Fruit fly (Drosophila melanogaster) ovary, adult (tissue): ENCODE measurements around the gene CG12795.
A peak's percentile ranks its signal among the peaks of the same experiment; 100 is the strongest.

Source experiments
- CG17801 ChIP-seq: fragments of 200-800 bp; optimal IDR thresholded peaks from 2 replicates; lab custom pipeline; 2019; ENCODE audit warnings: missing biosample characterization, mild to moderate bottlenecking, missing genetic modification characterization, moderate library complexity; ENCODE audit not compliant: partially characterized antibody

Gene CG12795

DNA sequence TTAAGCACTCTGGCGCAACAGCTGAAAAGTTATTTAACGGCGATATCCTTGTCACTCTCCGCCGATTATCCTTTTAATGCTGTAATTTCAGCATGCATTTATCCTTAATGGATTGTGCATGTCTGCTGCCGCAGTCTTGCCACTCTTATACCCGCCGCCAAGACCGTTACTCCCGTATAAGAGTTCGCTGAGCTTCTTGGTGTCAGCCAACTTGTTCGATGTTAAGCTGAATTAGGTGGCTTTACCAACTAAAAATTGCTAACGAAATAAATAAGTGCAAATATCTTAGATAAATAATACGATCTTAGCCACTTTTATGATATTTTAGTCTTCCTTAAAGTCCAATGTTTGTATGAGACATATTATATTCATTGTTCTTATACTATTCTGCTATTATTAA, 11.1 kb upstream of the CG12795 start:
- TF ChIP-seq CG17801 (GFP tag; lab: Kevin White, UChicago): no peak

DNA sequence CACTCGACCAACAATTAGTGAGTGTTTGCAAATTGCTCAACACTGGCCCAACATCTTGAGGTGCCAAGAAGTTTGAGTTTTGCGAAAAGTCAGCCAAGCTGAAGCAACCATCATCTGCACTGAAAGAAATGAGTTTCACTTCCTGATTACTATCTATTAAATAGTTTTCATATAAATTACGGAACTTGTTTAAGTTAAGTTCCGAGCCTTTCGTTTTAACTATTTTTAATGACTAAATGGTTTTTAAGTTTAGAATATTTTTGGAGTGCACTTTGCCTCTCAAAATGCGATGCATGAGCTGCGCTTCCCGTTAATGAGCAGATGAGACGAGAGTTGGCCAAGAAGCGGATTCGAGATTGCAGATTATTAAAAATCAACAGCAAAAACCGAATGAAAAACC, 10.6 kb upstream of the CG12795 start:
- no peak for TF ChIP-seq CG17801 (GFP tag; lab: Kevin White, UChicago)

DNA sequence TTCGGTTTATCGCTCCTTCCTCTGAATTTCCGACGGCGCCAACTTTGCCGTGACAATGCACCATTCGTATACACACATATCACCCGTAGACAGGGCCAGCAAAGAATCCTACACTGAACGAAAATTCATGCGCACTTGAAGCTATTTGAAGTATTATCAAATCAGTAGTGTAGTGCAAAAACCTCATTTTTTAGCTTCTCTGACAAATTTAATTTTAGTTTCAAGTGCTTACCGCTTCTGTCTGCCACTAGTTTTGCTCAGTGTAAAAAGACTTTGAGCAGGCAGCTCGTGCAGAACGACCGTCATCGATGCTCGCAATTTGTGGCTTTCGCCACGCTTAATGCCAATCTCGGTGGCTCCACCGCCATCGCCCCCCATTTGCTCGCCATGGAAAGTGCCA, 7.5 kb upstream of the CG12795 start:
- TF ChIP-seq CG17801 (GFP tag; lab: Kevin White, UChicago): no peak

DNA sequence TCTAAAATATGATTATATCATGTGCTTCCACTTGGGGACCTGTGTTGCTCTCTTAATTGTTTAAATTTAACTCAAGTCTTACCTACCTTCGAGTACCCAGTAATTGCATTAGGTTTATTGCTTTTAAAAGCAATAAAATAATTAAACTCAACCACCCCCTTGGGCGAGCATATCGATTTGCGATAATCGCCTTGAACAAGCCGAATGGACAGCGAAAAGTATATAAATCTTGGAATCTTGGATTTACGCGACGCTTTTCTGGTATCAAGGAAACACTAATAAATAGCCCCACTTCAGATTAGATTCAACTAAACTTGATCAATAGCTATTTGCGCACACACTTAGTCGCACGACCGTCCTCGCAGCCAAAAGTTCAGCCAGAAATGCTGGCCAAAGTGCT, 6.6 kb upstream of the CG12795 start, which contains the start of gene CG2772:
Gene CG2772 (plus strand): TSS at position 338 of the 400 bp plus-strand sequence.
- no peak for TF ChIP-seq CG17801 (GFP tag; lab: Kevin White, UChicago)

DNA sequence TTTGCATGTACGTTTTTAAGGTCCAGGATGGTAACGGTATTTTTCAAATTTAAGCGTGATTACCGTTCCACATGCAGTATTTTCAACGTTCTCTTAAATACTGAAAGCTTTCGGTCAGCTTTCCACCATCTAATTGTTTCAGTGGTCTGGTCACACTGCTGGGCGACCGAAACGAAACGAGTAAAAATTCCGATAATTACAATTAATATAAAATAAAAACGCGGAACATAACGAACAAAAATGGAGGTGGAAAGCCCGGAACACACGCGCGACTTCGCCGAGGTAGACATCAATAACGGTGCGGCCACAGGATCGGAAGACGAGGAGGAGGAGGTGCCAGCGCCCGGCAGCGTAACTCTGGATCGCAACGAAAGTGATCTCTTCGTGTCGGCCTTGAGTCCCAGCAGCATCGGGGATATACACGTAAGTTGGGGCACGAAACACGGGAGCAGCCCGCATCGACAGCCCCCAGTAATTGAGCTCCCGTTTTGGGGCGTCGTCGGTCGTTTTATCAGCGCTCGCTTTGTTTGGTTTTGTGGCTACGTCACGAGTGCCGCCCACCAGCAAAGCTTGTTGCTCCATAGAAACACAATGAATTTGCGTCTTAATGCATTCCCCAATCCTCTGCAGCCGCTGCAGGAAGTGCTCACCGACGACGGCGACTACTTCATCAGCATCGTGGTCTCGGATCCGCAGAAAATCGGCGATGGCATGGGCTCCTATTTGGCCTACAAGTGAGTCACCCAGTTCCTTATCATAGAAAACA, 2.5 kb upstream of the CG12795 start, which contains the start of gene Snx1:
Gene Snx1 (plus strand): TSS at position 129 of the 766 bp plus-strand sequence.
- TF ChIP-seq CG17801 (GFP tag; lab: Kevin White, UChicago): peak; percentile 52

DNA sequence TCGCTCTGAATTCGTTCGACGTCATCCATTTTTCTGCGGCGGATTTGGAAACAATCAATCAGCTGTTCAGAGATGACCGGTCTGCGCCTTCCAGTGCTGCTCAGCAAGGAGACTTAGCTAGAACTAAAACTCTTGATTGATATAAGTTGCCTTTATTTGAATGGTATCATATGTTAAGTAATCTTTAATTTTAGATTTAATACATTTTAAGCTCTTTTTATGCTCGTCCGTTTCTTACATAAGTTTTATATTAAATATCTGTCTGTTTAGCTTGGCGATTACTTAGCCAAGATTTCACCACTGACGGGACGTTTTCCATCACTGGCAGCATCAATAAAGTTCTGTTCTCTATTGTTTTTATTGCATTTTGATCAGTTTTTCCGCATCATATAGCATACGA, 4.7 kb downstream of the CG12795 start, which contains the start of the genes Cog3 and Sec5:
Gene Cog3 (minus strand): TSS at position 58 of the 400 bp plus-strand sequence.
Gene Sec5 (plus strand): TSS at position 296 of the 400 bp plus-strand sequence.
- peak; percentile 55 for TF ChIP-seq CG17801 (GFP tag; lab: Kevin White, UChicago)

DNA sequence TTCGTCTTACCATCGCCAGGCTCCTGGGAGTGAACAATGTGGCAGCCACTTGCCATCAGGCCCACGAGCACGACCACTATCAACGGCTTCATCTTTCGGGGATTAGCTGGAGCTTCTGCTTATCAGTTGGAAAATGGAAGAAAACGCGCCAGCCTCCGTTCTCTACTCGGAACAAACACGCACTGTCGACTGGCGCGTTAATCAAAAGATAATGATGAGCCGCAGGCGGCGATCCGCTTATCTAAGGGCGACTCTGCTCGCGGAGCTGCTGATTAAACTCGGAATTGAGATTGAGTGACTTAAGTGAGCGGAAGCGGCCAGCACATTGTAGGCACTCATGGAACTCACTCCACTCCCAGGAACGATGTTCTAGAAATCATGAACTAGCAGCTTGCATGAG, 9.5 kb downstream of the CG12795 start, which contains the start of gene CG3246:
Gene CG3246 (minus strand): TSS at position 193 of the 400 bp plus-strand sequence.
- TF ChIP-seq CG17801 (GFP tag; lab: Kevin White, UChicago): no peak

DNA sequence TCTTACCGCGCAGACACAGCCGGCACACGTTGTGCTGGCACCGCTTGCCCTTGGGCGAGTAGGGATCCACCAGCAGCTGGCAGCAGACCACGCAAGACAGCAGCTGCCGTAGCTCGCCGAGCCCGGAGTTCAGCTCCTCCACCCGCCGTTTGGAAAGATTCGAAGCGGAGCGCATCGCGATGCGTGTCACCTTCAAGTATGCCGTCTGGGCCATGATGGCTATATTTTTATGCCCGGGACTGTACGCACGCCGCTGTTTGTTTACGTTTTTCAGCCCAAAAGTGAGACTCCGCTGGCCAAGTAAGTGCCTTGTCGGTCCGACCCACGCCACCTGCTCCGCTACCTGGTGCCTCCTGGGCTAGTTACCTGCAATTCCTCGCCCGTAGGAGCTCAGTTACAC, 13.2 kb downstream of the CG12795 start:
- no peak for TF ChIP-seq CG17801 (GFP tag; lab: Kevin White, UChicago)

DNA sequence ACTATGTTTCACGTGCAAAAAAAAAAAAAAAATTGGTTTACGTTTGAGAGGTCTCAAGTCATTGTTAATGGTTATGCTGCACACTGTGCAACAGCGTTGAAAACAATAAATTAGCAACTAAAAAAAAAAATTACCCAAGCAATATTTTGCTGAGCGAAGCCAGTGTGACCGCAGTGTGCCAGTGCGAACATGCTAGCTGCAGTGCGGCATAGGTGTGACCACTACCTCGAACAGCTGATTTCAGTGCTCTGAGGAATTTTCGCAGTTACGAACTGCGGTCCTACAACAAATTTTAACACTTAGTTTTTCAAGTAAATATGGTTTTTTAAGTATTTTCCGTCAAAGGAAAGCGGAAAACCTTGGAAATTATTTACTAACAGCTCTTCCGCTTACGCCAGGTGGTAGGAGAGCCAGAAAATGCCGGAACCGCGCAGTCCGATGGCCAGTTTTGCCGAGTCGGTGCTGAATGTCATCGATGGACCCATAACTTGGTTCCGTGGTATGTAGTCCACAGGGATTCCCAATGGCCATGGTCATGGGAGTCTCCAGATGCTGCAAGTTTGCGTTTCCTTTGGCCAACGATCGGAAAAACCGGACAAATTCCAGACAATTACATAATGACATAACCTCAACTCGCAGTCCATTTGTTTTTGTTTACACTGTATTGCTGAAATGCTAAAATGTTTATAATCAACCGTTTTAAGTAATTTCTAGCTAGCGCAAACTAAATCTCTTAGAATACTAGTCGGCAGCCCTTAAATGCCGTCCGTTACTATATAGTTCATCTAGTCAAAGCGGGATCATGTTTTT, 13.9 kb downstream of the CG12795 start, which contains the start of the genes msl-2 and ND-PDSW:
Gene msl-2 (minus strand): TSS at position 195 of the 810 bp plus-strand sequence.
Gene ND-PDSW (plus strand): TSS at position 240 of the 810 bp plus-strand sequence.
- TF ChIP-seq CG17801 (GFP tag; lab: Kevin White, UChicago): no peak

DNA sequence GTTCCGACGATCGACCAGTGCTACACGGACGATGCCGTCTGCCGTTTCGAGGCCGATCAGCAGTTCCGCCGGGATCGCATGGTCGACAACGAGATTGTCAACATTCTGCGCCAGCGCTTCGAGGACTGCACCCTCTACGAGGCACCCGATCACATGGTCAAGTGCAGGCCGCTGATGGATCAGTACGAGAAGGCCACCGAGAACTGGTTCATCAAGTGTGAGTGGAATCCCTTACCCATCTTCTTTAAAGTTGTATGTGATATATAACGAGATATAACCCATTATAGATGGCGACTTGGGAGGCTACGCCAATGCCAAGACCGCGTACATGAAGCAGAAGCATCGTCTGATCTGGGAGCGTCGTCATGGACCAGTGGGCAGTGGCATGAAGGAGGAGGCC, 14.6 kb downstream of the CG12795 start:
- TF ChIP-seq CG17801 (GFP tag; lab: Kevin White, UChicago): no peak

DNA sequence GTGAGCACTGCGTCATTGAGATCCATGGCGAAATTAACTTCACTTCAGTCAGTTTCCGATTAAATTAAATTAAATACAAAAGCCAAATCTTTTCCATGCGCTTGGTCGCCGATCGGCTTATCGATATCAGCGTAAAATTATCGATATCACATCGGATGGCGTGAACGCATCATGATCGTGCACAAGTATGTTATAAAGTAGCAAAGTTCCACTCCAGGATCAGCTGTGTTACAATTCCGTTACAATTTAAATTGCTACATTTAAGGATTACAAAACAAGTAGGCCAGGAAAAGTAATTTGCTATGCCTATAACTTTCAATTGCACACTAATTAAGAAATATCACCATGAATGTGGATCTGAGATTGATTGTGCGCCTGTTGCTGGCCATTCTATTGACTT, 17.6 kb downstream of the CG12795 start, which contains the start of the genes Pif1 and CG31776:
Gene Pif1 (minus strand): TSS at position 136 of the 400 bp plus-strand sequence.
Gene CG31776 (plus strand): TSS at position 314 of the 400 bp plus-strand sequence.
- TF ChIP-seq CG17801 (GFP tag; lab: Kevin White, UChicago): no peak

DNA sequence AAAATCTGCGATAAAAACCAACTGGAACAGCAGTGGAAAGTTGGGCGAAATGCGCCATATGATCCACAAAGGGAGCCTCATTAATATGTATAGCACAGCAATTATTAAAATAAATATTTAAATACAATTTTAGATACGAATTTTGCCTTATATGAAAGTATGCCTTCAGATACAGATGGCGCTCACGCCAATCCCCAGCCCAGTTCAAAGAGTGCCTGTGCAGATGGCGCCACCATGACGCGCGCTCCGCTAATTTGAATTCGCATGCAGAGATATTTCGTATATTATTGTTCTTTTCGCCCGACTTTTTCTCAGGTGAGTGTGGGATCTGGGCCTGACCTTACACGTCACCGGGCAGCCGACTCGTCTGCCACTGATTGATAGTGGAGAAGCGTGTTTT, 20.0 kb downstream of the CG12795 start, which contains the start of gene Pgant4:
Gene Pgant4 (plus strand): TSS at position 362 of the 400 bp plus-strand sequence.
- TF ChIP-seq CG17801 (GFP tag; lab: Kevin White, UChicago): no peak

DNA sequence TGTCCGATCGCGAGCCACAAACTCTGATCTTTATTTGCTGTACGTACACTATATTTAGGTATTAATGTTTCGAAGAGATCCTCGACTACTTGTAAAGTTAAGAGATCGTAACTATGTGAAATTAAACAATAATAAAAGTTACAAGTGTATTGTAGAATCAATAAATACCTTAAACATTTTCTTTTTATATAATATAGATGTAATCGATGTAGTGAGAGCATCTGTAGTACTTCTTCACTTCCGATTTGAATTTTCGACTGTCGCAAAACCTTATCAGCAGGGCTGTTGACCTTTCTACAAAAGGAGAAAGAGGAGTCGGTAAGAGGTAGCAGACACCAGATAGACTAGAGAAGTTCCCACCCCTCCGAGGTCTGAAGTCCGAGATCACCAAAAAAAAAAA, 22.9 kb downstream of the CG12795 start:
- no peak for TF ChIP-seq CG17801 (GFP tag; lab: Kevin White, UChicago)

DNA sequence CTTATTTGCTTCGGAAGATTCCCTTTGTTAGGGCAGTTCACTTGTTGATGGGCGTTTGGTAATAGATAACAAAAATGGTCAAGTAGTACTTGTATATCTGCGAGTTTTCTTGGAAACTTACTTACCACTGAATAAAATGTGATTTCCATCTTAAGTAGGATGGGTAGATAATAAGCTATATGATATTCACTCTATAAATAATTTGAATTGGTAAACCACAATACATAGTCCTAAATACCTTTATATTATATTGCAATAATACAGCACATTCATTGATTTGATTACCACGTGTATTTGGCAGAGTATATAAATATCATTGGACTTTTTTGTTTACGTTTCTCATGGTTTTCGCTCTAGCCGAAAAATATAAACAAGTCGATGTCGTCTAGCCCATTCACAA, 23.7 kb downstream of the CG12795 start:
- TF ChIP-seq CG17801 (GFP tag; lab: Kevin White, UChicago): peak; percentile 8
